Fruit fly (Drosophila melanogaster) whole organism, embryonic: ENCODE results near the gene ABCB7.

ENCODE experiments used
- Blimp-1 ChIP-seq: fragments of 200-800 bp; sonication (Bioruptor generic); optimal IDR thresholded peaks from 3 replicates; lab custom pipeline; 2018; ENCODE audit warnings: missing biosample characterization, missing genetic modification characterization, mild to moderate bottlenecking, moderate library complexity, missing genetic modification reagents
- CG1024 ChIP-seq: fragments of 200-800 bp; sonication (Bioruptor generic); IDR thresholded peaks from 2 replicates; pipeline ENCODE4 v1.3.6; 2022; ENCODE audit warnings: missing biosample characterization, missing genetic modification characterization
- CG10654 ChIP-seq: fragments of 200-800 bp; sonication (Bioruptor generic); optimal IDR thresholded peaks from 2 replicates; lab custom pipeline; 2016; ENCODE audit warnings: missing biosample characterization, missing genetic modification characterization
- CG11398 ChIP-seq: fragments of 200-800 bp; sonication (Bioruptor generic); optimal IDR thresholded peaks from 2 replicates; lab custom pipeline; 2016; ENCODE audit warnings: missing biosample characterization, missing genetic modification characterization
- CG11696 ChIP-seq: fragments of 200-800 bp; sonication (Bioruptor generic); IDR thresholded peaks from 2 replicates; pipeline ENCODE4 v1.3.6; 2022; ENCODE audit warnings: missing biosample characterization, missing genetic modification characterization
- CG13287 ChIP-seq: fragments of 200-800 bp; sonication (Bioruptor generic); IDR thresholded peaks from 2 replicates; pipeline ENCODE4 v1.3.6; 2022; ENCODE audit warnings: missing biosample characterization, missing genetic modification characterization; ENCODE audit not compliant: partially characterized antibody
- CG13624 ChIP-seq: fragments of 200-800 bp; sonication (Bioruptor generic); optimal IDR thresholded peaks from 2 replicates; lab custom pipeline; 2016; ENCODE audit warnings: missing biosample characterization, missing genetic modification characterization
- CG13775 ChIP-seq: fragments of 200-800 bp; sonication (Bioruptor generic); optimal IDR thresholded peaks from 3 replicates; lab custom pipeline; 2017; ENCODE audit warnings: missing biosample characterization, mild to moderate bottlenecking, missing genetic modification characterization
- CG15073 ChIP-seq: fragments of 200-800 bp; sonication (Bioruptor generic); optimal IDR thresholded peaks from 2 replicates; lab custom pipeline; 2016; ENCODE audit warnings: missing biosample characterization, missing genetic modification characterization
- CG15514 ChIP-seq: fragments of 200-800 bp; sonication (Bioruptor generic); optimal IDR thresholded peaks from 3 replicates; lab custom pipeline; 2017; ENCODE audit warnings: missing biosample characterization, missing genetic modification characterization, mild to moderate bottlenecking, moderate library complexity, missing genetic modification reagents
- CG1603 ChIP-seq: fragments of 200-800 bp; sonication (Bioruptor generic); optimal IDR thresholded peaks from 2 replicates; lab custom pipeline; 2019; ENCODE audit warnings: missing biosample characterization, mild to moderate bottlenecking, missing genetic modification characterization, moderate library complexity
- CG32532 ChIP-seq: fragments of 200-800 bp; sonication (Bioruptor generic); IDR thresholded peaks from 2 replicates; pipeline ENCODE4 v1.3.6; 2022; ENCODE audit warnings: missing biosample characterization, missing genetic modification characterization
- CG4328 ChIP-seq: fragments of 200-800 bp; sonication (Bioruptor generic); optimal IDR thresholded peaks from 3 replicates; lab custom pipeline; 2017; ENCODE audit warnings: missing biosample characterization, missing genetic modification reagents, missing genetic modification characterization
- CG6854 ChIP-seq: fragments of 200-800 bp; sonication (Bioruptor generic); optimal IDR thresholded peaks from 3 replicates; lab custom pipeline; 2017; ENCODE audit warnings: missing biosample characterization, mild to moderate bottlenecking, missing genetic modification characterization
- CG8290 ChIP-seq, 3 experiments: fragments of 200-800 bp; sonication (Bioruptor generic); optimal IDR thresholded peaks; 2 replicates each; lab custom pipeline; 2016 to 2019; ENCODE audit warnings: missing biosample characterization in 3 of 3, missing genetic modification characterization in 3 of 3, mild to moderate bottlenecking in 2 of 3, moderate library complexity in 1 of 3
- CG8478 ChIP-seq: fragments of >200 bp; optimal IDR thresholded peaks from 2 replicates; lab custom pipeline; 2018
- CG8944 ChIP-seq: fragments of 200-800 bp; sonication (Bioruptor generic); optimal IDR thresholded peaks from 3 replicates; lab custom pipeline; 2016; ENCODE audit warnings: missing biosample characterization, missing genetic modification characterization
- CHES-1-like ChIP-seq: fragments of 200-800 bp; sonication (Bioruptor generic); optimal IDR thresholded peaks from 2 replicates; lab custom pipeline; 2016; ENCODE audit warnings: missing biosample characterization, missing genetic modification characterization
- D19A ChIP-seq: fragments of 200-800 bp; optimal IDR thresholded peaks from 3 replicates; lab custom pipeline; 2019; ENCODE audit warnings: missing biosample characterization, mild to moderate bottlenecking, missing genetic modification characterization, moderate library complexity
- Fer2 ChIP-seq: fragments of 200-800 bp; sonication (Bioruptor generic); optimal IDR thresholded peaks from 2 replicates; lab custom pipeline; 2018; ENCODE audit warnings: missing biosample characterization, mild to moderate bottlenecking, missing genetic modification characterization, moderate library complexity
- Fer3 ChIP-seq: fragments of 200-800 bp; sonication (Bioruptor generic); optimal IDR thresholded peaks from 2 replicates; lab custom pipeline; 2018; ENCODE audit warnings: missing biosample characterization, mild to moderate bottlenecking, missing genetic modification characterization, moderate library complexity
- HHEX ChIP-seq: fragments of 200-800 bp; sonication (Bioruptor generic); optimal IDR thresholded peaks from 3 replicates; lab custom pipeline; 2017; ENCODE audit warnings: missing biosample characterization, mild to moderate bottlenecking, missing genetic modification characterization, missing genetic modification reagents
- HLH3B ChIP-seq: fragments of 200-800 bp; sonication (Bioruptor generic); IDR thresholded peaks from 2 replicates; pipeline ENCODE4 v1.3.6; 2022; ENCODE audit warnings: missing biosample characterization, missing genetic modification characterization
- HLHmδ ChIP-seq: fragments of 200-800 bp; sonication (Bioruptor generic); optimal IDR thresholded peaks from 2 replicates; lab custom pipeline; 2018; ENCODE audit warnings: missing biosample characterization, mild to moderate bottlenecking, missing genetic modification characterization, moderate library complexity
- Hand ChIP-seq: fragments of 200-800 bp; sonication (Bioruptor generic); optimal IDR thresholded peaks from 2 replicates; lab custom pipeline; 2017; ENCODE audit warnings: mild to moderate bottlenecking, missing biosample characterization, missing genetic modification reagents, missing genetic modification characterization
- Hey ChIP-seq: fragments of 200-800 bp; sonication (Bioruptor generic); optimal IDR thresholded peaks from 3 replicates; lab custom pipeline; 2018; ENCODE audit warnings: missing biosample characterization, mild to moderate bottlenecking, missing genetic modification characterization
- MESR4 ChIP-seq: fragments of 200-800 bp; sonication (Bioruptor generic); optimal IDR thresholded peaks from 2 replicates; lab custom pipeline; 2018; ENCODE audit warnings: missing biosample characterization, mild to moderate bottlenecking, missing genetic modification characterization, moderate library complexity
- Nf-YB ChIP-seq: fragments of 200-800 bp; sonication (Bioruptor generic); optimal IDR thresholded peaks from 3 replicates; lab custom pipeline; 2019; ENCODE audit warnings: missing biosample characterization, mild to moderate bottlenecking, missing genetic modification characterization, moderate library complexity
- Oli ChIP-seq: fragments of 200-800 bp; sonication (Bioruptor generic); optimal IDR thresholded peaks from 2 replicates; lab custom pipeline; 2018; ENCODE audit warnings: missing biosample characterization, mild to moderate bottlenecking, missing genetic modification characterization, moderate library complexity
- Spps ChIP-seq: fragments of 200-800 bp; sonication (Bioruptor generic); optimal IDR thresholded peaks from 2 replicates; lab custom pipeline; 2018; ENCODE audit warnings: missing biosample characterization, mild to moderate bottlenecking, missing genetic modification characterization
- Ssrp ChIP-seq: fragments of 200-800 bp; sonication (Bioruptor generic); optimal IDR thresholded peaks from 2 replicates; lab custom pipeline; 2018; ENCODE audit warnings: missing biosample characterization, mild to moderate bottlenecking, missing genetic modification characterization, moderate library complexity
- ac ChIP-seq: fragments of 200-800 bp; sonication (Bioruptor generic); optimal IDR thresholded peaks from 3 replicates; lab custom pipeline; 2017; ENCODE audit warnings: missing biosample characterization, mild to moderate bottlenecking, missing genetic modification characterization
- amos ChIP-seq: fragments of 200-800 bp; sonication (Bioruptor generic); IDR thresholded peaks from 2 replicates; pipeline ENCODE4 v1.3.6; 2022; ENCODE audit warnings: missing biosample characterization, missing genetic modification characterization; ENCODE audit not compliant: partially characterized antibody
- dan ChIP-seq: fragments of 200-800 bp; sonication (Bioruptor generic); IDR thresholded peaks from 2 replicates; pipeline ENCODE4 v1.3.6; 2022; ENCODE audit warnings: missing biosample characterization, missing genetic modification characterization
- dmrt99B ChIP-seq: fragments of 200-800 bp; sonication (Bioruptor generic); optimal IDR thresholded peaks from 2 replicates; lab custom pipeline; 2018; ENCODE audit warnings: missing biosample characterization, mild to moderate bottlenecking, missing genetic modification characterization, moderate library complexity
- ewg ChIP-seq: fragments of 200-800 bp; sonication (Bioruptor generic); optimal IDR thresholded peaks from 3 replicates; lab custom pipeline; 2017; ENCODE audit warnings: mild to moderate bottlenecking, missing biosample characterization, missing genetic modification reagents, missing genetic modification characterization
- exex ChIP-seq: fragments of 200-800 bp; sonication (Bioruptor generic); optimal IDR thresholded peaks from 4 replicates; lab custom pipeline; 2018; ENCODE audit warnings: missing biosample characterization, mild to moderate bottlenecking, missing genetic modification characterization, moderate library complexity
- fd102C ChIP-seq: fragments of 200-800 bp; sonication (Bioruptor generic); optimal IDR thresholded peaks from 2 replicates; lab custom pipeline; 2018; ENCODE audit warnings: missing biosample characterization, mild to moderate bottlenecking, missing genetic modification characterization, moderate library complexity
- fru ChIP-seq: fragments of >200 bp; optimal IDR thresholded peaks from 2 replicates; lab custom pipeline; 2017
- lbe ChIP-seq: fragments of 200-800 bp; sonication (Bioruptor generic); optimal IDR thresholded peaks from 2 replicates; lab custom pipeline; 2016; ENCODE audit warnings: missing biosample characterization, mild to moderate bottlenecking, missing genetic modification characterization
- odd ChIP-seq: fragments of 200-800 bp; sonication (Bioruptor generic); optimal IDR thresholded peaks from 2 replicates; lab custom pipeline; 2017; ENCODE audit warnings: missing biosample characterization, mild to moderate bottlenecking, missing genetic modification characterization
- pho ChIP-seq: fragments of 200-800 bp; sonication (Bioruptor generic); optimal IDR thresholded peaks from 2 replicates; lab custom pipeline; 2016; ENCODE audit warnings: missing biosample characterization, missing genetic modification characterization
- pita ChIP-seq: fragments of 200-800 bp; sonication (Bioruptor generic); optimal IDR thresholded peaks from 2 replicates; lab custom pipeline; 2017; ENCODE audit warnings: missing biosample characterization, mild to moderate bottlenecking, missing genetic modification characterization
- pzg ChIP-seq: fragments of 200-800 bp; sonication (Bioruptor generic); optimal IDR thresholded peaks from 3 replicates; lab custom pipeline; 2018; ENCODE audit warnings: missing biosample characterization, mild to moderate bottlenecking, missing genetic modification characterization, moderate library complexity
- schlank ChIP-seq: fragments of 200-800 bp; sonication (Bioruptor generic); optimal IDR thresholded peaks from 2 replicates; lab custom pipeline; 2018; ENCODE audit warnings: missing biosample characterization, mild to moderate bottlenecking, missing genetic modification characterization
- sens-2 ChIP-seq: fragments of 200-800 bp; sonication (Bioruptor generic); IDR thresholded peaks from 2 replicates; pipeline ENCODE4 v1.3.6; 2022; ENCODE audit warnings: missing biosample characterization, missing genetic modification characterization
- sim ChIP-seq: fragments of 200-800 bp; sonication (Bioruptor generic); IDR thresholded peaks from 2 replicates; pipeline ENCODE4 v1.3.6; 2022; ENCODE audit warnings: missing biosample characterization, missing genetic modification characterization
- tio ChIP-seq: fragments of 200-800 bp; sonication (Bioruptor generic); optimal IDR thresholded peaks from 2 replicates; lab custom pipeline; 2017; ENCODE audit warnings: missing biosample characterization, missing genetic modification characterization, inconsistent platforms
- trh ChIP-seq: fragments of 200-800 bp; sonication (Bioruptor generic); optimal IDR thresholded peaks from 2 replicates; lab custom pipeline; 2016; ENCODE audit warnings: missing biosample characterization, missing genetic modification characterization
- vnd ChIP-seq: fragments of 200-800 bp; sonication (Bioruptor generic); IDR thresholded peaks from 3 replicates; pipeline ENCODE4 v1.3.6; 2022; ENCODE audit warnings: missing biosample characterization, missing genetic modification characterization; ENCODE audit not compliant: partially characterized antibody

The ABCB7 gene

dm6 chr3L:1668504-1668903 lies 50.3 kb downstream of the ABCB7 start, which contains the start of gene RpL23A (continued):
- TF ChIP-seq CG13775 (peak; percentile 98), CG8478 (lab: Kevin White, UChicago) (peak; percentile 54), amos (GFP tag; lab: Robert Waterston, UW) (peak; percentile 73), MESR4 (peak; percentile 99), CHES-1-like (GFP tag; lab: Kevin White, UChicago) (peak; percentile 98), CG4328 (GFP tag; lab: Kevin White, UChicago) (peak; percentile 96), trh (GFP tag; lab: Kevin White, UChicago) (peak; percentile 93), Blimp-1 (GFP tag; lab: Kevin White, UChicago) (peak; percentile 90), CG11398 (GFP tag; lab: Kevin White, UChicago) (peak; percentile 96), CG15514 (GFP tag; lab: Kevin White, UChicago) (peak; percentile 96), pita (GFP tag; lab: Kevin White, UChicago) (no peak), Hey (peak; percentile 89), Fer3 (tag; lab: Kevin White, UChicago) (peak; percentile 94), exex (tag; lab: Kevin White, UChicago) (peak; percentile 72), dan (no peak; the same call in 1 of the 2 replicates), dmrt99B (tag; lab: Kevin White, UChicago) (peak; percentile 80), Ssrp (peak; percentile 74), HHEX (GFP tag; lab: Kevin White, UChicago) (peak; percentile 97), CG1024 (GFP tag; lab: Robert Waterston, UW) (peak; percentile 87), CG8290 (GFP tag; optimal IDR thresholded peaks at IDR 0.05; lab: Kevin White, UChicago) (peak; percentile 95), CG8290 (tag; optimal IDR thresholded peaks at IDR 0.05; lab: Kevin White, UChicago) (peak; percentile 84 to 99), CG10654 (GFP tag; lab: Kevin White, UChicago) (peak; percentile 96), sens-2 (GFP tag; lab: Robert Waterston, UW) (peak; percentile 90), Fer2 (tag; lab: Kevin White, UChicago) (peak; percentile 92), CG13624 (GFP tag; lab: Kevin White, UChicago) (peak; percentile 98), CG15073 (peak; percentile 22), HLH3B (peak; percentile 92), ac (GFP tag; lab: Kevin White, UChicago) (peak; percentile 86), CG6854 (GFP tag; lab: Kevin White, UChicago) (peak; percentile 85), sim (GFP tag; lab: Robert Waterston, UW) (peak; percentile 76), Oli (tag; lab: Kevin White, UChicago) (peak; percentile 79), fd102C (GFP tag; lab: Kevin White, UChicago) (peak; percentile 93), CG1603 (tag; lab: Kevin White, UChicago) (peak; percentile 100), Hand (GFP tag; lab: Kevin White, UChicago) (peak; percentile 78), vnd (GFP tag; lab: Robert Waterston, UW) (no peak), CG8944 (GFP tag; lab: Kevin White, UChicago) (peak; percentile 96), Spps (peak; percentile 83), schlank (peak; percentile 95), lbe (GFP tag; lab: Kevin White, UChicago) (peak; percentile 77), CG13287 (GFP tag; lab: Robert Waterston, UW) (peak; percentile 65), HLHmδ (peak; percentile 98), fru (no peak), tio (GFP tag; lab: Kevin White, UChicago) (no peak), pho (GFP tag; lab: Kevin White, UChicago) (peak; percentile 97), pzg (GFP tag; lab: Kevin White, UChicago) (peak; percentile 100), D19A (tag; lab: Kevin White, UChicago) (peak; percentile 63), CG32532 (GFP tag; lab: Robert Waterston, UW) (peak; percentile 97), Nf-YB (GFP tag; lab: Kevin White, UChicago) (peak; percentile 79), odd (GFP tag; lab: Kevin White, UChicago) (peak; percentile 89), CG11696 (0 out of 2 replicates have a peak, but pooled peaks have one; percentile 14), ewg (GFP tag; lab: Kevin White, UChicago) (peak; percentile 93)
